Fruit fly (Drosophila melanogaster) whole organism, embryonic: ENCODE results near the gene MYPT-75D.

Experiments used
- ATbp ChIP-seq: fragments of 200-800 bp; sonication (Bioruptor generic); optimal IDR thresholded peaks from 2 replicates; lab custom pipeline; 2017; ENCODE audit warnings: missing biosample characterization, mild to moderate bottlenecking, missing genetic modification characterization, missing genetic modification reagents
- Abd-B ChIP-seq: fragments of 200-800 bp; sonication (Bioruptor generic); optimal IDR thresholded peaks from 2 replicates; lab custom pipeline; 2018; ENCODE audit warnings: missing biosample characterization, mild to moderate bottlenecking, missing genetic modification characterization, moderate library complexity
- Asciz ChIP-seq: fragments of 200-800 bp; sonication (Bioruptor generic); optimal IDR thresholded peaks from 2 replicates; lab custom pipeline; 2017; ENCODE audit warnings: missing biosample characterization, mild to moderate bottlenecking, missing genetic modification characterization, missing genetic modification reagents
- B-H1 ChIP-seq: fragments of 200-800 bp; sonication (Bioruptor generic); IDR thresholded peaks from 3 replicates; pipeline ENCODE4 v1.3.6; 2022; ENCODE audit warnings: missing biosample characterization, missing genetic modification characterization
- C15 ChIP-seq: fragments of 200-800 bp; sonication (Bioruptor generic); IDR thresholded peaks from 3 replicates; pipeline ENCODE4 v1.3.6; 2022; ENCODE audit warnings: missing biosample characterization, missing genetic modification characterization
- CG1024 ChIP-seq: fragments of 200-800 bp; sonication (Bioruptor generic); IDR thresholded peaks from 2 replicates; pipeline ENCODE4 v1.3.6; 2022; ENCODE audit warnings: missing biosample characterization, missing genetic modification characterization
- CG10543 ChIP-seq: fragments of 200-800 bp; sonication (Bioruptor generic); optimal IDR thresholded peaks from 3 replicates; lab custom pipeline; 2017; ENCODE audit warnings: missing biosample characterization, mild to moderate bottlenecking, missing genetic modification characterization, moderate library complexity
- CG14050 ChIP-seq: fragments of 200-800 bp; sonication (Bioruptor generic); IDR thresholded peaks from 3 replicates; pipeline ENCODE4 v1.3.6; 2022; ENCODE audit warnings: missing biosample characterization, missing genetic modification characterization
- CG14441 ChIP-seq: fragments of 200-800 bp; sonication (Bioruptor generic); IDR thresholded peaks from 2 replicates; pipeline ENCODE4 v1.3.6; 2022; ENCODE audit warnings: missing biosample characterization, missing genetic modification characterization
- CG14667 ChIP-seq: fragments of 200-800 bp; sonication (Bioruptor generic); IDR thresholded peaks from 2 replicates; pipeline ENCODE4 v1.3.6; 2022; ENCODE audit warnings: missing biosample characterization, missing genetic modification characterization
- CG15011 ChIP-seq: fragments of 200-800 bp; sonication (Bioruptor generic); optimal IDR thresholded peaks from 3 replicates; lab custom pipeline; 2018; ENCODE audit warnings: missing biosample characterization, mild to moderate bottlenecking, missing genetic modification characterization
- CG17829 ChIP-seq: fragments of 200-800 bp; optimal IDR thresholded peaks from 2 replicates; lab custom pipeline; 2019; ENCODE audit warnings: missing biosample characterization, mild to moderate bottlenecking, missing genetic modification characterization, moderate library complexity
- CG18011 ChIP-seq: fragments of 200-800 bp; sonication (Bioruptor generic); optimal IDR thresholded peaks from 2 replicates; lab custom pipeline; 2017; ENCODE audit warnings: missing biosample characterization, missing genetic modification characterization, mild to moderate bottlenecking, moderate library complexity, missing genotype
- CG1832 ChIP-seq: fragments of 200-800 bp; sonication (Bioruptor generic); optimal IDR thresholded peaks from 2 replicates; lab custom pipeline; 2017; ENCODE audit warnings: missing biosample characterization, mild to moderate bottlenecking, missing genetic modification characterization, inconsistent platforms
- CG18764 ChIP-seq: fragments of 200-800 bp; sonication (Bioruptor generic); optimal IDR thresholded peaks from 3 replicates; lab custom pipeline; 2016; ENCODE audit warnings: missing biosample characterization, missing genetic modification characterization
- CG2116 ChIP-seq: fragments of 200-800 bp; sonication (Bioruptor generic); optimal IDR thresholded peaks from 3 replicates; lab custom pipeline; 2018; ENCODE audit warnings: missing biosample characterization, mild to moderate bottlenecking, missing genetic modification characterization
- CG2199 ChIP-seq: fragments of 200-800 bp; sonication (Bioruptor generic); IDR thresholded peaks from 3 replicates; pipeline ENCODE4 v1.3.6; 2022; ENCODE audit warnings: missing biosample characterization, missing genetic modification characterization
- CG33213 ChIP-seq: fragments of 200-800 bp; sonication (Bioruptor generic); optimal IDR thresholded peaks from 3 replicates; lab custom pipeline; 2016; ENCODE audit warnings: missing biosample characterization, missing genetic modification characterization
- CG4360 ChIP-seq: fragments of 200-800 bp; sonication (Bioruptor generic); IDR thresholded peaks from 2 replicates; pipeline ENCODE4 v1.3.6; 2022; ENCODE audit warnings: missing biosample characterization, missing genetic modification characterization
- CG6791 ChIP-seq: fragments of 200-800 bp; sonication (Bioruptor generic); IDR thresholded peaks from 3 replicates; pipeline ENCODE4 v1.3.6; 2022; ENCODE audit warnings: missing biosample characterization, missing genetic modification characterization; ENCODE audit not compliant: partially characterized antibody
- CG6854 ChIP-seq: fragments of 200-800 bp; sonication (Bioruptor generic); optimal IDR thresholded peaks from 3 replicates; lab custom pipeline; 2017; ENCODE audit warnings: missing biosample characterization, mild to moderate bottlenecking, missing genetic modification characterization
- CG7271 ChIP-seq: fragments of 200-800 bp; sonication (Bioruptor generic); optimal IDR thresholded peaks from 2 replicates; lab custom pipeline; 2018; ENCODE audit warnings: missing biosample characterization, mild to moderate bottlenecking, missing genetic modification characterization, moderate library complexity
- CG8290 ChIP-seq, 3 experiments: fragments of 200-800 bp; sonication (Bioruptor generic); optimal IDR thresholded peaks; 2 replicates each; lab custom pipeline; 2016 to 2019; ENCODE audit warnings: missing biosample characterization in 3 of 3, missing genetic modification characterization in 3 of 3, mild to moderate bottlenecking in 2 of 3, moderate library complexity in 1 of 3
- CG9727 ChIP-seq: fragments of 200-800 bp; sonication (Bioruptor generic); optimal IDR thresholded peaks from 3 replicates; lab custom pipeline; 2017; ENCODE audit warnings: missing biosample characterization, mild to moderate bottlenecking, missing genetic modification characterization
- Dek ChIP-seq: fragments of 200-800 bp; sonication (Bioruptor generic); optimal IDR thresholded peaks from 3 replicates; lab custom pipeline; 2019; ENCODE audit warnings: missing biosample characterization, mild to moderate bottlenecking, missing genetic modification characterization, moderate library complexity
- Dll ChIP-seq: fragments of 200-800 bp; sonication (Bioruptor generic); IDR thresholded peaks from 4 replicates; pipeline ENCODE4 v1.3.6; 2022; ENCODE audit warnings: missing biosample characterization, missing genetic modification characterization; ENCODE audit not compliant: partially characterized antibody
- Doc3 ChIP-seq: fragments of 200-800 bp; sonication (Bioruptor generic); IDR thresholded peaks from 3 replicates; pipeline ENCODE4 v1.3.6; 2022; ENCODE audit warnings: missing biosample characterization, missing genetic modification characterization; ENCODE audit not compliant: partially characterized antibody
- HLH54F ChIP-seq: fragments of 200-800 bp; sonication (Bioruptor generic); optimal IDR thresholded peaks from 3 replicates; lab custom pipeline; 2016; ENCODE audit warnings: missing biosample characterization, missing genetic modification characterization
- MBD-R2 ChIP-seq: fragments of 200-800 bp; sonication (Bioruptor generic); IDR thresholded peaks from 2 replicates; pipeline ENCODE4 v1.3.6; 2022; ENCODE audit warnings: missing biosample characterization, missing genetic modification characterization
- Myb ChIP-seq: fragments of 200-800 bp; sonication (Bioruptor generic); optimal IDR thresholded peaks from 2 replicates; lab custom pipeline; 2016; ENCODE audit warnings: missing biosample characterization, missing genetic modification characterization
- Nf-YB ChIP-seq: fragments of 200-800 bp; sonication (Bioruptor generic); optimal IDR thresholded peaks from 3 replicates; lab custom pipeline; 2019; ENCODE audit warnings: missing biosample characterization, mild to moderate bottlenecking, missing genetic modification characterization, moderate library complexity
- ab ChIP-seq: fragments of 200-800 bp; sonication (Bioruptor generic); optimal IDR thresholded peaks from 2 replicates; lab custom pipeline; 2016; ENCODE audit warnings: missing biosample characterization, missing genetic modification characterization
- cg ChIP-seq: fragments of 200-800 bp; sonication (Bioruptor generic); optimal IDR thresholded peaks from 3 replicates; lab custom pipeline; 2019; ENCODE audit warnings: missing biosample characterization, mild to moderate bottlenecking, missing genetic modification characterization, moderate library complexity
- crol ChIP-seq: fragments of 200-800 bp; sonication (Bioruptor generic); IDR thresholded peaks from 2 replicates; pipeline ENCODE4 v1.3.6; 2022; ENCODE audit warnings: missing biosample characterization, missing genetic modification characterization
- danr ChIP-seq: fragments of 200-800 bp; sonication (Bioruptor generic); IDR thresholded peaks from 2 replicates; pipeline ENCODE4 v1.3.6; 2022; ENCODE audit warnings: missing biosample characterization, missing genetic modification characterization
- en ChIP-seq: fragments of 200-800 bp; sonication (Bioruptor generic); optimal IDR thresholded peaks from 2 replicates; lab custom pipeline; 2016; ENCODE audit warnings: missing biosample characterization, missing genetic modification characterization
- ewg ChIP-seq: fragments of 200-800 bp; sonication (Bioruptor generic); optimal IDR thresholded peaks from 3 replicates; lab custom pipeline; 2017; ENCODE audit warnings: mild to moderate bottlenecking, missing biosample characterization, missing genetic modification reagents, missing genetic modification characterization
- grn ChIP-seq: fragments of 200-800 bp; sonication (Bioruptor generic); optimal IDR thresholded peaks from 3 replicates; lab custom pipeline; 2017; ENCODE audit warnings: missing biosample characterization, missing genetic modification characterization
- hbn ChIP-seq: fragments of 200-800 bp; sonication (Bioruptor generic); IDR thresholded peaks from 2 replicates; pipeline ENCODE4 v1.3.6; 2022; ENCODE audit warnings: missing biosample characterization, missing genetic modification characterization; ENCODE audit not compliant: partially characterized antibody
- lilli ChIP-seq: fragments of 200-800 bp; sonication (Bioruptor generic); optimal IDR thresholded peaks from 3 replicates; lab custom pipeline; 2016; ENCODE audit warnings: missing biosample characterization, missing genetic modification characterization
- mld ChIP-seq: fragments of 200-800 bp; sonication (Bioruptor generic); IDR thresholded peaks from 3 replicates; pipeline ENCODE4 v1.3.6; 2022; ENCODE audit warnings: missing biosample characterization, missing genetic modification characterization; ENCODE audit not compliant: partially characterized antibody
- nau ChIP-seq: fragments of 200-800 bp; sonication (Bioruptor generic); optimal IDR thresholded peaks from 3 replicates; lab custom pipeline; 2017; ENCODE audit warnings: missing biosample characterization, mild to moderate bottlenecking, missing genetic modification characterization, missing genetic modification reagents
- prd ChIP-seq, 3 experiments: fragments of >200 bp in 2 of 3; fragments of 200-800 bp in 1 of 3; sonication (Bioruptor generic) in 1 of 3; optimal IDR thresholded peaks in 2 of 3; IDR thresholded peaks in 1 of 3; 2 replicates in 2 of 3; 3 replicates in 1 of 3; pipeline versions ENCODE4 v1.3.6 to Lab custom; 2017 to 2022; ENCODE audit warnings: missing biosample characterization in 1 of 3, missing genetic modification characterization in 1 of 3
- pum ChIP-seq: fragments of 200-800 bp; sonication (Bioruptor generic); optimal IDR thresholded peaks from 2 replicates; lab custom pipeline; 2016; ENCODE audit warnings: missing biosample characterization, missing genetic modification characterization
- repo ChIP-seq: fragments of 200-800 bp; sonication (Bioruptor generic); optimal IDR thresholded peaks from 2 replicates; lab custom pipeline; 2016; ENCODE audit warnings: missing biosample characterization, missing genetic modification characterization
- salm ChIP-seq: fragments of 200-800 bp; sonication (Bioruptor generic); optimal IDR thresholded peaks from 2 replicates; lab custom pipeline; 2018; ENCODE audit warnings: missing biosample characterization, mild to moderate bottlenecking, missing genetic modification characterization
- sr ChIP-seq: fragments of 200-800 bp; sonication (Bioruptor generic); IDR thresholded peaks from 3 replicates; pipeline ENCODE4 v1.3.6; 2022; ENCODE audit warnings: missing biosample characterization, missing genetic modification characterization
- stc ChIP-seq: fragments of 200-800 bp; sonication (Bioruptor generic); IDR thresholded peaks from 2 replicates; pipeline ENCODE4 v1.3.6; 2022; ENCODE audit warnings: missing biosample characterization, missing genetic modification characterization

Gene MYPT-75D

dm6 chr3L:18681550-18682217 is 55.9 kb downstream of the MYPT-75D start, which contains the start of the genes Sgf11 and CG32202 (continued):
- TF ChIP-seq cg (GFP tag; lab: Kevin White, UChicago) (no peak), Nf-YB (GFP tag; lab: Kevin White, UChicago) (peak; percentile 47), Dek (tag; lab: Kevin White, UChicago) (peak; percentile 65), CG4360 (peak; percentile 61), prd (optimal IDR thresholded peaks at IDR 0.05; lab: Kevin White, UChicago) (no peak), prd (GFP tag; IDR thresholded peaks at IDR 0.05; lab: Robert Waterston, UW) (peak; percentile 57; the same call in 2 of the 3 replicates), danr (no peak), Abd-B (no peak), CG14667 (no peak), CG14441 (GFP tag; lab: Robert Waterston, UW) (no peak), nau (GFP tag; lab: Kevin White, UChicago) (no peak), lilli (GFP tag; lab: Kevin White, UChicago) (peak; percentile 57), Dll (GFP tag; lab: Robert Waterston, UW) (no peak), CG33213 (GFP tag; lab: Kevin White, UChicago) (peak; percentile 8), ab (GFP tag; lab: Kevin White, UChicago) (no peak), hbn (GFP tag; lab: Robert Waterston, UW) (no peak), MBD-R2 (GFP tag; lab: Robert Waterston, UW) (peak; percentile 48), en (GFP tag; lab: Kevin White, UChicago) (no peak), CG7271 (tag; lab: Kevin White, UChicago) (no peak), CG9727 (GFP tag; lab: Kevin White, UChicago) (peak; percentile 57), CG2116 (GFP tag; lab: Kevin White, UChicago) (peak; percentile 42), CG2199 (GFP tag; lab: Robert Waterston, UW) (0 out of 3 replicates have a peak, but pooled peaks have one; percentile 31), CG1832 (GFP tag; lab: Kevin White, UChicago) (no peak), salm (tag; lab: Kevin White, UChicago) (peak; percentile 21), CG17829 (tag; lab: Kevin White, UChicago) (peak; percentile 70), Myb (GFP tag; lab: Kevin White, UChicago) (peak; percentile 24), CG6791 (no peak), HLH54F (GFP tag; lab: Kevin White, UChicago) (peak; percentile 22), B-H1 (GFP tag; lab: Robert Waterston, UW) (peak; percentile 30; the same call in 1 of the 3 replicates), Doc3 (GFP tag; lab: Robert Waterston, UW) (no peak), Asciz (no peak), CG18011 (peak; percentile 59), stc (no peak), CG10543 (GFP tag; lab: Kevin White, UChicago) (peak; percentile 52), crol (GFP tag; lab: Robert Waterston, UW) (no peak), ewg (GFP tag; lab: Kevin White, UChicago) (peak; percentile 11), C15 (GFP tag; lab: Robert Waterston, UW) (no peak), pum (no peak), repo (GFP tag; lab: Kevin White, UChicago) (no peak), CG18764 (GFP tag; lab: Kevin White, UChicago) (peak; percentile 6), CG15011 (no peak), CG14050 (peak; percentile 47; the same call in 1 of the 3 replicates), ATbp (GFP tag; lab: Kevin White, UChicago) (no peak), CG6854 (GFP tag; lab: Kevin White, UChicago) (peak; percentile 1), sr (GFP tag; lab: Robert Waterston, UW) (no peak), grn (GFP tag; lab: Kevin White, UChicago) (no peak), CG1024 (no peak), mld (no peak), CG8290 (GFP tag; optimal IDR thresholded peaks at IDR 0.05; lab: Kevin White, UChicago) (peak; percentile 1), CG8290 (tag; optimal IDR thresholded peaks at IDR 0.05; lab: Kevin White, UChicago) (no peak)
